Fruit fly (Drosophila melanogaster): Measurements from ENCODE around the gene RabX4.

DNA sequence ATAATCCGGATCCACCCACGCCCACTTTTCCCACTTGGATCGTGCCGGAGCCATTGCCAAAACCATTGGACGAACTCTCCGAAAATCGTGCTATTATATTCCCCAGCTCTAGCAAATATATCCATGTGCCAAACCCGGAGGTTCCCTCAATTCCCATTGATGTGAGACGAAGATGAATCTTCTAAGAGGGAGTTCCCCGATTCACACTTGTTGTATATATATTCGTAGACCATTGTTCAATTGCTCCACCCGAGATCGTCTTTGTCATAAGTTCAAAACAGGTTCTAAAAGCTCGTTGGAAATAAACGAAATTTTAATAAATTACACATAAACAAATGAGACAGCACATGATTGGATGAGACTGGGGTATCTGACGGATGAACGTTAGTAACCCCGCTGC lies 35.7 kb upstream of the RabX4 start:
- TF ChIP-seq CG32006 (GFP tag; optimal IDR thresholded peaks at IDR 0.05) (no peak), dsx (GFP tag; optimal IDR thresholded peaks at IDR 0.05; ENCODE audit: poor library complexity, severe bottlenecking) (no peak), CG31627 (GFP tag; optimal IDR thresholded peaks at IDR 0.05) (no peak)

All from whole organism, prepupa.